Worm (Caenorhabditis elegans): ENCODE measurements around the gene T19D2.3.

- TF ChIP-seq aly-1 (tag; optimal IDR thresholded peaks at IDR 0.05) (no peak), flt-1 (GFP tag; IDR thresholded peaks at IDR 0.05) (no peak), ama-1 (optimal IDR thresholded peaks at IDR 0.05) (no peak), tbx-37 (GFP tag; conservative IDR thresholded peaks at IDR 0.05) (no peak), ets-7 (tag; optimal IDR thresholded peaks at IDR 0.05) (no peak), tra-4 (tag; optimal IDR thresholded peaks at IDR 0.05) (no peak), hmbx-1 (tag; optimal IDR thresholded peaks at IDR 0.05) (no peak), F13C5.2 (tag; optimal IDR thresholded peaks at IDR 0.05) (no peak), ceh-36 (tag; optimal IDR thresholded peaks at IDR 0.05) (no peak), pes-1 (GFP tag; IDR thresholded peaks at IDR 0.05) (no peak)
These were observed 34.5 kb upstream of the T19D2.3 start, which contains the start of gene sup-12 for ce11 chrX:3904568-3904967.

Data from whole organism, early embryonic.